Fruit fly (Drosophila melanogaster): ENCODE results near the gene Cpr67B.
A peak's percentile ranks its signal among the peaks of the same experiment; 100 is the strongest.

Cpr67B gene

DNA sequence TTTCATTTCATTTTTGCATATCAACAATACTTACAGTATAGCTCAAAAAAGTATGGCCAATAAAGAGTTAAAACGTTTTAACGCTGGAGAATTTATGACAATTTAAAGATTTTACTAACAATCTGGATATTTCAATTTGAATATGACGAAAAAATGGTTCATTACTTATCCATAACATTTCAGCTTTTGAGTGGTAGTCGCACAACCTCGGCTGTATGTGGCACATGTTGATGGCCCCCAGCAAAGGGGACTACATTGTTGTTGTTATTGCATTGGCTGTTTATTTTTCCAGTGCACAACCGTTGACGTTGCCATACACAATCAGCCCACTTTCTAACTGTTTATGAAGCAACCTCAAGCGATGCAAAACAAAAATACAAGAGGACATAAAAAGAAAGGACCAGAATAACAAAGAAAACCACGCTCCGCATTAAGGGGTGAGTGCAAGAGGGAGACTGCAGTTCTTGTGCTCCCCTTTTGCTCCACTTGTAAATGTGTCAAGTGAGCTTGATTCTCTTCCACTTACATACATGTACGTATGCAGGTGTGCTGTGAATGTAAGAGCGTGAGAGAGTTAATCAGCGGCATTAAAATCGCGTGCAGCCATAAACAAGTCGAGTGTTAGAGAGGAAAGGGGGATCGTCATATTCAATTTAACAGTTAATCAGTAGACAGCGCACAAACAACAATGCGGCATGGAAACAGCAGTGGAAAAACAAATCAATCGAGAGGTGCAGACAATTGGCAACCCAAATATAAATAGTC, 15.6 kb downstream of the Cpr67B start (continued):
- peak; percentile 30 for TF ChIP-seq Meics (GFP tag; optimal IDR thresholded peaks at IDR 0.05)
- no peak for TF ChIP-seq zen2 (GFP tag; IDR thresholded peaks at IDR 0.05; ENCODE audit: partially characterized antibody)
- no peak for TF ChIP-seq h (optimal IDR thresholded peaks at IDR 0.05)
- TF ChIP-seq CG13894 (tag; optimal IDR thresholded peaks at IDR 0.05) = no peak
- peak; percentile 40 for TF ChIP-seq CG10366 (GFP tag; IDR thresholded peaks at IDR 0.05)
- no peak for TF ChIP-seq pan (optimal IDR thresholded peaks at IDR 0.05)
- peak in 1 of 2 experiments; percentile 63 for TF ChIP-seq pan (GFP tag; optimal IDR thresholded peaks at IDR 0.05 in 1 of 2, IDR thresholded peaks at IDR 0.05 in 1 of 2)
- TF ChIP-seq BEAF-32 (GFP tag; optimal IDR thresholded peaks at IDR 0.05) = no peak
- no peak for TF ChIP-seq NFAT (GFP tag; IDR thresholded peaks at IDR 0.05)
- TF ChIP-seq lov (optimal IDR thresholded peaks at IDR 0.05) = no peak
- TF ChIP-seq lov (GFP tag; IDR thresholded peaks at IDR 0.05) = no peak
- TF ChIP-seq D19B (GFP tag; optimal IDR thresholded peaks at IDR 0.05) = no peak
- TF ChIP-seq CG11398 (GFP tag; optimal IDR thresholded peaks at IDR 0.05) = peak; percentile 2
- no peak for TF ChIP-seq trh (GFP tag; optimal IDR thresholded peaks at IDR 0.05)
- no peak for TF ChIP-seq YL-1 (GFP tag; optimal IDR thresholded peaks at IDR 0.05)
- TF ChIP-seq CG3281 (GFP tag; optimal IDR thresholded peaks at IDR 0.05) = peak; percentile 25
- TF ChIP-seq pita (GFP tag; optimal IDR thresholded peaks at IDR 0.05) = no peak
- no peak for TF ChIP-seq stwl (tag; optimal IDR thresholded peaks at IDR 0.05)
- TF ChIP-seq fru (optimal IDR thresholded peaks at IDR 0.05) = no peak
- TF ChIP-seq sima (GFP tag; optimal IDR thresholded peaks at IDR 0.05) = no peak
- peak; percentile 54 for TF ChIP-seq Xbp1 (GFP tag; optimal IDR thresholded peaks at IDR 0.05)
- no peak for TF ChIP-seq wek (GFP tag; optimal IDR thresholded peaks at IDR 0.05)
- no peak for TF ChIP-seq Spps (tag; optimal IDR thresholded peaks at IDR 0.05)
- TF ChIP-seq CG8089 (GFP tag; optimal IDR thresholded peaks at IDR 0.05) = no peak
- TF ChIP-seq ham (GFP tag; IDR thresholded peaks at IDR 0.05) = no peak
- no peak for TF ChIP-seq B-H1 (GFP tag; IDR thresholded peaks at IDR 0.05)
- TF ChIP-seq Opbp (GFP tag; IDR thresholded peaks at IDR 0.05; ENCODE audit: partially characterized antibody) = no peak
- peak; percentile 17 for TF ChIP-seq Chrac-16 (GFP tag; optimal IDR thresholded peaks at IDR 0.05)
- peak in 1 of 2 experiments; percentile 74 for TF ChIP-seq eve (GFP tag; optimal IDR thresholded peaks at IDR 0.05)
- no peak for TF ChIP-seq CG2202 (tag; optimal IDR thresholded peaks at IDR 0.05)
- TF ChIP-seq p53 (GFP tag; optimal IDR thresholded peaks at IDR 0.05) = no peak
- TF ChIP-seq Hsf (GFP tag; optimal IDR thresholded peaks at IDR 0.05) = peak; percentile 25
- TF ChIP-seq lola (GFP tag; optimal IDR thresholded peaks at IDR 0.05) = peak in 1 of 3 experiments; percentile 7
- 0 out of 2 replicates have a peak, but pooled peaks have one; percentile 19 for TF ChIP-seq CG11247 (GFP tag; IDR thresholded peaks at IDR 0.05)
- no peak for TF ChIP-seq tna (GFP tag; IDR thresholded peaks at IDR 0.05; ENCODE audit: partially characterized antibody)
- TF ChIP-seq gsb (GFP tag; IDR thresholded peaks at IDR 0.05) = no peak
- TF ChIP-seq H15 (GFP tag; IDR thresholded peaks at IDR 0.05) = peak; percentile 37; the same call in 1 of the 3 replicates
- TF ChIP-seq Sin3A (optimal IDR thresholded peaks at IDR 0.05) = no peak
- TF ChIP-seq zen (tag; optimal IDR thresholded peaks at IDR 0.05) = no peak
- TF ChIP-seq Side (GFP tag; optimal IDR thresholded peaks at IDR 0.05) = no peak
- no peak for TF ChIP-seq knrl (GFP tag; IDR thresholded peaks at IDR 0.05; ENCODE audit: partially characterized antibody)
- TF ChIP-seq cato (GFP tag; optimal IDR thresholded peaks at IDR 0.05; ENCODE audit: borderline replicate concordance) = no peak
- no peak for TF ChIP-seq CG12071 (GFP tag; optimal IDR thresholded peaks at IDR 0.05)
- no peak for TF ChIP-seq CG10321 (GFP tag; IDR thresholded peaks at IDR 0.05)
- peak; percentile 69 for TF ChIP-seq Atf6 (GFP tag; IDR thresholded peaks at IDR 0.05)
- no peak for TF ChIP-seq Vsx1 (GFP tag; optimal IDR thresholded peaks at IDR 0.05)
- TF ChIP-seq CG31365 (tag; optimal IDR thresholded peaks at IDR 0.05) = no peak
- TF ChIP-seq Sox100B (GFP tag; optimal IDR thresholded peaks at IDR 0.05) = peak; percentile 50
- TF ChIP-seq fu2 (GFP tag; optimal IDR thresholded peaks at IDR 0.05) = no peak
- no peak for TF ChIP-seq al (GFP tag; IDR thresholded peaks at IDR 0.05)
- no peak for TF ChIP-seq CG31224 (GFP tag; IDR thresholded peaks at IDR 0.05)
